Fruit fly (Drosophila melanogaster): ENCODE data around the gene Vm26Aa.

Vm26Aa gene

DNA sequence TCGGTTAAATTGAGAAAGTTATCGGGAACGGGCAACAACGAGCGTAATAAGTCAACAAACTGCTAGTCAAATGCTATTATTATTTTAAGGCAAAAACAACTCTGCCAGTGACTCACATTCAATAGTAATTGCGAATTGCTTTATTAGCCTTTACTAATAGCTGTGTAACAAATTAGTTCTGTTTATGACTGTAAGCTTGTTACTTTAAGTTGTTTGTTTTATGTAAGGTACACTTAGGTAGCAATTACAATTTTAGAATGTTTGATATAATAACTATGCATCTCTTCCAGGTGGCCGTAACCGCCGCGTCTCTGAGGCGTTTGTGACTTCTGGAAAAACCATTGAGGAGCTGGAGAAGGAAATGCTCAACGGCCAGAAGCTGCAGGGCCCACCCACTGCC, 13.4 kb downstream of the Vm26Aa start:
- TF ChIP-seq Hr39 (GFP tag; optimal IDR thresholded peaks at IDR 0.05), result no peak
- no peak for TF ChIP-seq pdm3 (GFP tag; optimal IDR thresholded peaks at IDR 0.05)
- no peak for TF ChIP-seq Hr38 (GFP tag; optimal IDR thresholded peaks at IDR 0.05)
- TF ChIP-seq Sox14 (GFP tag; optimal IDR thresholded peaks at IDR 0.05), result no peak
- no peak for TF ChIP-seq CG11762 (GFP tag; optimal IDR thresholded peaks at IDR 0.05; ENCODE audit: insufficient read depth)
- TF ChIP-seq Eip78C (GFP tag), result no peak

DNA sequence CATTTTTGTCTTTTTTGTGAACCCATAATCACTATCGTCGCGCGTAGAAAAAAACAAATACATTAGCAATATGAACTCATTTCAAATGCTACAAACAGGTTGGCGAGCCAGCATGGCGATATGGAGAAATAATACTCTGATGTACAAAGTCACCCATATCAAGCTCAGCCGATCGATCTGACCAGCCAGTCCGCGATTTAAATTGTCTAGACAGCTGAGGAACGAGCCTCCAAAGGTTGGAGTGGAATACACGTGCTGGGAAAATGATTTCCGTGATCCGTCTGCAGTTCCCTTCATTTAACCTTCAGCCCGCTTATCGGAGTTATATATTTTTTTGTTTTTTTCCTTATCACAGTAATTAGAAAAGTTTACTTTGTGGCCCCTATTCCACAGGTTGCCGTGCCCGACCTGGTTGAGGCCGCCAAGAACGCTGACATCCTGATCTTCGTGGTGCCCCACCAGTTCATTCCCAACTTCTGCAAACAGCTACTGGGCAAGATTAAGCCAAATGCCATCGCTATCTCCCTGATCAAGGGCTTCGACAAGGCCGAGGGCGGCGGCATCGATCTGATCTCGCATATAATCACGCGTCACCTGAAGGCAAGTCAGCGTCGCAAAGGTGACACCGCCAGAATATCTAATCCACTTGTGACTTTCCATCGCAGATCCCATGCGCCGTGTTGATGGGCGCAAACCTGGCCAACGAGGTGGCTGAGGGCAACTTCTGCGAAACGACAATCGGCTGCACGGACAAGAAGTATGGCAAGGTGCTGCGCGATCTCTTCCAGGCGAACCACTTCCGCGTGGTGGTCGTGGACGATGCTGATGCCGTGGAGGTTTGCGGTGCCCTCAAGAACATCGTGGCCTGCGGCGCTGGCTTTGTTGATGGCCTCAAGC, 14.2 kb downstream of the Vm26Aa start:
- TF ChIP-seq svp (GFP tag), result peak; percentile 90
- TF ChIP-seq CG6808 (GFP tag; optimal IDR thresholded peaks at IDR 0.05), result no peak

DNA sequence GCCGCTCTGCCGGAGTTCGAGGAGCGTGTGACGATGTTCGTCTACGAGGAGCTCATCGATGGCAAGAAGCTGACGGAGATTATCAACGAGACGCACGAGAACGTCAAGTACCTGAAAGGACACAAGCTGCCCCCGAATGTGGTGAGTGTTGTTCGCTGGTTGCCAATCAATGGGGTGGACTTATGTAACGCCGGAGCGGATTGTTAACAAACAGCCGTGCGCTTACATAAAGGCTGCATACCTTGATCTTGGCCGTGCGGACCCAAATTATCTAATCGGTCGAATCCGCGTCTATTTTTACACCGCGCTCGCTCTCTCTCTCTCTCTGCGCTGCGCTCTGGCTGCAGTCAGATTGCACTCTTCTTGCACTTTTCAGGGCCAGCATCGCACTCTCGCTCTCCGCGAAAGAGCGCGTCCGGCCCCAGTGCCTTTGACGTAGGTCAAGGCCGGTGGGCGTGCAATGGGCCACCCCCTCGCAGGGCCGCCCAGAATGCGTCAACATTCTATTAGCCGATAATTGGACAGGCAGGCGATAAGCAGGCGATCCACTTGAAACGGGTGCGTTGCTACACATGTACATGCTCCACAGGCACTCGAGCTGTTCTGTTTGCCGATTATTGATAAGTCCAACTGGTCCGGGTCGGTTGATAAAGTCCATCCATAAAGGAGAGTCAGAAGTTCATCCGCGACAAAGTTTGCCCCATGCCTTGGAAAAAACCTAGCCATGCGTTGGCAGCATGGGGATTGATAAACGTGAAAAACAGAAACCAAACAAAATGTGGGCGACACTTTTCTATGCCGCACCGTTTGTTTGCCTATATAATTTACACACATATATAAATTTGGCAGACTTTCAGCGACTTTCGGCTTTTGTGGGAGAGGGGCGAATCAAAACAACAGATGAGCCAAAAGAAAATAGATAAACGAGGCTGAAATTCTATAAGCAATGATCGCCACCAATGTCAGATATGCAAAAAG, 15.5 kb downstream of the Vm26Aa start:
- peak; percentile 99 for TF ChIP-seq svp (GFP tag)
- TF ChIP-seq CG16779 (tag; optimal IDR thresholded peaks at IDR 0.05), result peak; percentile 58
- no peak for TF ChIP-seq Sox102F (GFP tag; optimal IDR thresholded peaks at IDR 0.05)
- no peak for TF ChIP-seq CG32006 (GFP tag; optimal IDR thresholded peaks at IDR 0.05)
- no peak for TF ChIP-seq Lpt (GFP tag; optimal IDR thresholded peaks at IDR 0.05)
- peak; percentile 74 for TF ChIP-seq fkh (GFP tag; optimal IDR thresholded peaks at IDR 0.05)
- no peak for TF ChIP-seq CG10669 (GFP tag; optimal IDR thresholded peaks at IDR 0.05)
- TF ChIP-seq spab (GFP tag; optimal IDR thresholded peaks at IDR 0.05), result no peak
- no peak for TF ChIP-seq CG34406 (GFP tag; optimal IDR thresholded peaks at IDR 0.05)
- TF ChIP-seq CG1621 (tag; optimal IDR thresholded peaks at IDR 0.05), result peak; percentile 22
- no peak for TF ChIP-seq Ets21C (GFP tag; optimal IDR thresholded peaks at IDR 0.05)
- TF ChIP-seq Eip75B (GFP tag; optimal IDR thresholded peaks at IDR 0.05), result peak; percentile 29
- TF ChIP-seq Eip78C (GFP tag), result peak; percentile 50
- TF ChIP-seq salr (GFP tag; optimal IDR thresholded peaks at IDR 0.05), result no peak
- 0 out of 3 replicates have a peak, but pooled peaks have one; percentile 20 for TF ChIP-seq CG8119 (GFP tag; IDR thresholded peaks at IDR 0.05)
- TF ChIP-seq CG11762 (GFP tag; optimal IDR thresholded peaks at IDR 0.05; ENCODE audit: insufficient read depth), result no peak
- TF ChIP-seq Ets96B (tag; optimal IDR thresholded peaks at IDR 0.05), result no peak
- 0 out of 2 replicates have a peak, but pooled peaks have one; percentile 30 for TF ChIP-seq Gug (GFP tag; IDR thresholded peaks at IDR 0.05)
- TF ChIP-seq CG15336 (GFP tag; IDR thresholded peaks at IDR 0.05), result peak; percentile 40; the same call in 1 of the 2 replicates
- TF ChIP-seq CG10631 (GFP tag; optimal IDR thresholded peaks at IDR 0.05), result no peak
- no peak for TF ChIP-seq ss (GFP tag; optimal IDR thresholded peaks at IDR 0.05)
- TF ChIP-seq CG3919 (GFP tag; optimal IDR thresholded peaks at IDR 0.05), result no peak
- no peak for TF ChIP-seq cyc (GFP tag; optimal IDR thresholded peaks at IDR 0.05)
- TF ChIP-seq CG6163 (GFP tag; IDR thresholded peaks at IDR 0.05), result peak; percentile 58; the same call in 1 of the 3 replicates
- TF ChIP-seq CG31627 (GFP tag; optimal IDR thresholded peaks at IDR 0.05), result no peak
- no peak for TF ChIP-seq CG3032 (tag; optimal IDR thresholded peaks at IDR 0.05)
- no peak for TF ChIP-seq Hr38 (GFP tag; optimal IDR thresholded peaks at IDR 0.05)
- TF ChIP-seq esn (GFP tag; optimal IDR thresholded peaks at IDR 0.05), result no peak
- TF ChIP-seq CG7368 (GFP tag; optimal IDR thresholded peaks at IDR 0.05), result no peak
- TF ChIP-seq vri (GFP tag; optimal IDR thresholded peaks at IDR 0.05), result peak; percentile 58
- peak; percentile 10 for TF ChIP-seq Eip93F (GFP tag; optimal IDR thresholded peaks at IDR 0.05)
- TF ChIP-seq CG9139 (GFP tag; optimal IDR thresholded peaks at IDR 0.05), result no peak

Data from whole organism, prepupa.